Worm (Caenorhabditis elegans) whole organism, L4 larva: ENCODE measurements around the gene srsx-6.

Experiments
- D1046.2 ChIP-seq: fragments of 200-800 bp; sonication (Bioruptor generic); IDR thresholded peaks from 2 replicates; pipeline ENCODE4 v1.3.6; 2022; ENCODE audit warnings: missing genetic modification characterization, missing compliant biosample characterization
- F26F4.8 ChIP-seq: fragments of 200-800 bp; sonication (Bioruptor generic); conservative IDR thresholded peaks from 2 replicates; pipeline ENCODE4 v1.3.6; 2022; ENCODE audit warnings: missing genetic modification characterization, missing compliant biosample characterization
- F37D6.2 ChIP-seq: sonication (generic microtip); optimal IDR thresholded peaks from 2 replicates; lab custom pipeline; 2016; ENCODE audit warnings: mild to moderate bottlenecking, missing genetic modification characterization, missing compliant biosample characterization
- F44E2.7 ChIP-seq: fragments of 200-800 bp; sonication (Bioruptor generic); IDR thresholded peaks from 2 replicates; pipeline ENCODE4 v2.1.2; 2022; ENCODE audit warnings: missing genetic modification characterization, missing compliant biosample characterization
- F49E8.2 ChIP-seq: sonication (generic microtip); optimal IDR thresholded peaks from 2 replicates; lab custom pipeline; 2016; ENCODE audit warnings: missing compliant biosample characterization, mild to moderate bottlenecking, missing genetic modification characterization, borderline replicate concordance
- T20F7.1 ChIP-seq: fragments of 200-800 bp; sonication (Bioruptor generic); optimal IDR thresholded peaks from 2 replicates; lab custom pipeline; 2018; ENCODE audit warnings: mild to moderate bottlenecking, missing genetic modification characterization, missing compliant biosample characterization
- ZK546.5 ChIP-seq, 2 experiments: sonication (generic microtip); optimal IDR thresholded peaks; 2 replicates each; lab custom pipeline; 2017; ENCODE audit warnings: missing biosample characterization in 2 of 2, missing genetic modification characterization in 2 of 2
- aha-1 ChIP-seq: fragments of 150-350 bp; peaks from one replicate; lab custom pipeline; 2014; ENCODE audit warnings: missing biosample characterization, missing genetic modification characterization
- ama-1 ChIP-seq: fragments of 150-350 bp; optimal IDR thresholded peaks from 2 replicates; lab custom pipeline; 2014; ENCODE audit warnings: inconsistent platforms, mixed read lengths
- arid-1 ChIP-seq: fragments of 200-800 bp; sonication (Bioruptor generic); conservative IDR thresholded peaks from 2 replicates; pipeline ENCODE4 v1.3.6; 2022; ENCODE audit warnings: missing genetic modification reagents, missing genetic modification characterization, missing compliant biosample characterization
- ceh-20 ChIP-seq: fragments of 200-800 bp; sonication (Bioruptor generic); IDR thresholded peaks from 2 replicates; pipeline ENCODE4 v1.3.6; 2022; ENCODE audit warnings: missing genetic modification reagents, missing genetic modification characterization, missing compliant biosample characterization
- ceh-28 ChIP-seq: fragments of 150-350 bp; optimal IDR thresholded peaks from 2 replicates; lab custom pipeline; 2014; ENCODE audit warnings: missing biosample characterization, missing genetic modification reagents, missing genetic modification characterization
- ceh-32 ChIP-seq: sonication (generic microtip); optimal IDR thresholded peaks from 2 replicates; lab custom pipeline; 2016; ENCODE audit warnings: mild to moderate bottlenecking, missing genetic modification characterization, missing compliant biosample characterization; ENCODE audit not compliant: poor library complexity
- ceh-44 ChIP-seq: fragments of 200-800 bp; sonication (Bioruptor generic); IDR thresholded peaks from 2 replicates; pipeline ENCODE4 v1.3.6; 2022; ENCODE audit warnings: missing genetic modification reagents, missing genetic modification characterization, missing compliant biosample characterization
- ceh-82 ChIP-seq: sonication (generic microtip); optimal IDR thresholded peaks from 2 replicates; lab custom pipeline; 2017; ENCODE audit warnings: missing biosample characterization, missing genetic modification characterization
- cey-2 ChIP-seq: sonication (generic microtip); optimal IDR thresholded peaks from 3 replicates; lab custom pipeline; 2017; ENCODE audit warnings: missing genetic modification characterization, mild to moderate bottlenecking, missing compliant biosample characterization, antibody characterized with exemption, borderline replicate concordance; ENCODE audit not compliant: insufficient read depth
- daf-16 ChIP-seq, 3 experiments: sonication (generic microtip); optimal IDR thresholded peaks; 2 replicates each; lab custom pipeline; 2016 to 2017; ENCODE audit warnings: missing genetic modification characterization in 3 of 3, missing genetic modification reagents in 3 of 3, mild to moderate bottlenecking in 2 of 3, missing compliant biosample characterization in 2 of 3, missing biosample characterization in 1 of 3, moderate library complexity in 1 of 3
- daf-8 ChIP-seq: fragments of 200-800 bp; sonication (Bioruptor generic); IDR thresholded peaks from 2 replicates; pipeline ENCODE4 v1.3.6; 2022; ENCODE audit warnings: missing genetic modification characterization, missing compliant biosample characterization
- dmd-9 ChIP-seq: fragments of 200-800 bp; sonication (Bioruptor generic); IDR thresholded peaks from 2 replicates; pipeline ENCODE4 v1.3.6; 2022; ENCODE audit warnings: missing genetic modification reagents, missing genetic modification characterization, missing compliant biosample characterization
- dpl-1 ChIP-seq: fragments of 150-350 bp; optimal IDR thresholded peaks from 2 replicates; lab custom pipeline; 2014; ENCODE audit warnings: missing biosample characterization, missing genetic modification reagents, missing genetic modification characterization
- dve-1 ChIP-seq: sonication (generic microtip); optimal IDR thresholded peaks from 2 replicates; lab custom pipeline; 2017; ENCODE audit warnings: antibody characterized with exemption, mild to moderate bottlenecking, missing genetic modification characterization, missing compliant biosample characterization; ENCODE audit not compliant: insufficient read depth
- egl-27 ChIP-seq: sonication (generic microtip); optimal IDR thresholded peaks from 3 replicates; lab custom pipeline; 2017; ENCODE audit warnings: missing biosample characterization, missing genetic modification reagents, missing genetic modification characterization
- egl-43 ChIP-seq: fragments of 200-800 bp; sonication (Bioruptor generic); IDR thresholded peaks from 2 replicates; pipeline ENCODE4 v1.3.6; 2022; ENCODE audit warnings: missing genetic modification reagents, missing genetic modification characterization, missing compliant biosample characterization
- hif-1 ChIP-seq, 2 experiments: sonication (generic microtip); optimal IDR thresholded peaks; 2 replicates each; lab custom pipeline; 2016 to 2017; ENCODE audit warnings: missing compliant biosample characterization in 2 of 2, missing genetic modification characterization in 2 of 2, missing genetic modification reagents in 2 of 2, missing genotype in 2 of 2, mild to moderate bottlenecking in 1 of 2
- hlh-11 ChIP-seq: fragments of 200-800 bp; sonication (Bioruptor generic); optimal IDR thresholded peaks from 2 replicates; lab custom pipeline; 2018; ENCODE audit warnings: mild to moderate bottlenecking, missing genetic modification characterization, missing compliant biosample characterization
- lin-15B ChIP-seq: fragments of 150-350 bp; sonication (generic microtip); optimal IDR thresholded peaks from 3 replicates; lab custom pipeline; 2014; ENCODE audit warnings: missing biosample characterization, missing genetic modification characterization
- lin-29 ChIP-seq: fragments of 200-800 bp; sonication (Bioruptor generic); IDR thresholded peaks from 2 replicates; pipeline ENCODE4 v1.3.6; 2022; ENCODE audit warnings: missing genetic modification reagents, missing genetic modification characterization, missing compliant biosample characterization
- lin-38 ChIP-seq: fragments of 200-800 bp; sonication (Bioruptor generic); IDR thresholded peaks from 2 replicates; pipeline ENCODE4 v1.3.6; 2022; ENCODE audit warnings: missing genetic modification reagents, missing genetic modification characterization, missing compliant biosample characterization
- mxl-3 ChIP-seq: fragments of 200-800 bp; sonication (Bioruptor generic); optimal IDR thresholded peaks from 2 replicates; lab custom pipeline; 2018; ENCODE audit warnings: mild to moderate bottlenecking, missing genetic modification characterization, missing compliant biosample characterization
- nhr-28 ChIP-seq: fragments of 150-350 bp; optimal IDR thresholded peaks from 2 replicates; lab custom pipeline; 2014; ENCODE audit warnings: missing biosample characterization, missing genetic modification characterization
- nhr-6 ChIP-seq: fragments of 150-350 bp; optimal IDR thresholded peaks from 2 replicates; lab custom pipeline; 2014; ENCODE audit warnings: missing biosample characterization, missing genetic modification characterization
- php-3 ChIP-seq: fragments of 200-800 bp; sonication (Bioruptor generic); IDR thresholded peaks from 2 replicates; pipeline ENCODE4 v1.3.6; 2022; ENCODE audit warnings: missing genetic modification reagents, missing genetic modification characterization, missing compliant biosample characterization
- pqm-1 ChIP-seq: sonication (generic microtip); optimal IDR thresholded peaks from 2 replicates; lab custom pipeline; 2017; ENCODE audit warnings: missing biosample characterization, missing genetic modification characterization
- rbr-2 ChIP-seq: sonication (generic microtip); optimal IDR thresholded peaks from 2 replicates; lab custom pipeline; 2016; ENCODE audit warnings: missing genotype, missing genetic modification characterization, missing compliant biosample characterization
- saeg-2 ChIP-seq: fragments of 200-800 bp; sonication (Bioruptor generic); IDR thresholded peaks from 2 replicates; pipeline ENCODE4 v1.3.6; 2022; ENCODE audit warnings: missing genetic modification reagents, missing genetic modification characterization, missing compliant biosample characterization
- sdz-12 ChIP-seq: fragments of 200-800 bp; sonication (Bioruptor generic); optimal IDR thresholded peaks from 2 replicates; lab custom pipeline; 2018; ENCODE audit warnings: mild to moderate bottlenecking, missing genetic modification characterization, missing compliant biosample characterization
- snpc-1.2 ChIP-seq: fragments of 200-800 bp; sonication (Bioruptor generic); IDR thresholded peaks from 2 replicates; pipeline ENCODE4 v1.3.6; 2022; ENCODE audit warnings: missing genetic modification reagents, missing genetic modification characterization, missing compliant biosample characterization
- spr-1 ChIP-seq: sonication (generic microtip); optimal IDR thresholded peaks from 2 replicates; lab custom pipeline; 2016; ENCODE audit warnings: mild to moderate bottlenecking, missing genetic modification characterization, missing compliant biosample characterization
- tag-97 ChIP-seq: fragments of 200-800 bp; sonication (Bioruptor generic); IDR thresholded peaks from 2 replicates; pipeline ENCODE4 v1.3.6; 2022; ENCODE audit warnings: missing genetic modification characterization, missing compliant biosample characterization
- unc-130 ChIP-seq: sonication (generic microtip); optimal IDR thresholded peaks from 2 replicates; lab custom pipeline; 2016; ENCODE audit warnings: missing genetic modification reagents, missing genetic modification characterization, missing compliant biosample characterization
- unc-62 ChIP-seq, 3 experiments: fragments of 150-350 bp in 1 of 3; sonication (generic microtip); optimal IDR thresholded peaks in 2 of 3; peaks in 1 of 3; 1 replicate in 1 of 3; 2 replicates in 2 of 3; lab custom pipeline; 2014 to 2017; ENCODE audit warnings: missing biosample characterization in 3 of 3, missing genetic modification characterization in 3 of 3, missing genetic modification reagents in 3 of 3, missing genotype in 1 of 3
- zfp-3 ChIP-seq: fragments of 200-800 bp; sonication (Bioruptor generic); conservative IDR thresholded peaks from 2 replicates; pipeline ENCODE4 v1.3.6; 2022; ENCODE audit warnings: missing genetic modification reagents, missing genetic modification characterization, missing compliant biosample characterization
- zip-11 ChIP-seq: fragments of 200-800 bp; sonication (Bioruptor generic); IDR thresholded peaks from 2 replicates; pipeline ENCODE4 v1.3.6; 2022; ENCODE audit warnings: missing genetic modification characterization, missing compliant biosample characterization
- zip-2 ChIP-seq: fragments of 150-350 bp; optimal IDR thresholded peaks from 2 replicates; lab custom pipeline; 2014; ENCODE audit warnings: missing biosample characterization, missing genetic modification characterization

Gene srsx-6

ce11 chrV:7954552-7954951, 27.7 kb downstream of the srsx-6 start, which contains the start of gene F26D11.13:
TSS of gene F26D11.13 (minus strand) at chrV:7954652.
- TF ChIP-seq lin-15B (tag; lab: Kevin White, UChicago) (no peak), ceh-28 (no peak), tag-97 (GFP tag; lab: Robert Waterston, UW) (no peak), ceh-44 (GFP tag; lab: Robert Waterston, UW) (no peak), F44E2.7 (GFP tag; lab: Robert Waterston, UW) (no peak), spr-1 (tag; lab: Kevin White, UChicago) (no peak), daf-8 (GFP tag; lab: Robert Waterston, UW) (no peak), rbr-2 (no peak), F37D6.2 (tag; lab: Kevin White, UChicago) (no peak), hif-1 (tag; optimal IDR thresholded peaks at IDR 0.05; lab: Kevin White, UChicago) (no peak), F26F4.8 (GFP tag; lab: Robert Waterston, UW) (no peak), ceh-20 (GFP tag; lab: Robert Waterston, UW) (no peak), ama-1 (lab: Kevin White, UChicago) (no peak), mxl-3 (no peak)

- TF ChIP-seq pqm-1 (tag; lab: Kevin White, UChicago) (peak; percentile 50), unc-130 (GFP tag; lab: Kevin White, UChicago) (no peak), F49E8.2 (tag; lab: Kevin White, UChicago) (no peak), dpl-1 (peak; percentile 69), D1046.2 (GFP tag; lab: Robert Waterston, UW) (no peak), unc-62 (GFP tag; optimal IDR thresholded peaks at IDR 0.05 in 1 of 2; lab: Kevin White, UChicago) (peak in 1 of 2 experiments; percentile 83), unc-62 (tag; optimal IDR thresholded peaks at IDR 0.05; lab: Kevin White, UChicago) (no peak), egl-27 (tag; lab: Kevin White, UChicago) (no peak), sdz-12 (GFP tag; lab: Kevin White, UChicago) (no peak), dve-1 (tag; lab: Kevin White, UChicago) (peak; percentile 38), nhr-28 (tag; lab: Kevin White, UChicago) (peak; percentile 10), nhr-6 (no peak), hlh-11 (tag; lab: Kevin White, UChicago) (no peak), cey-2 (tag; lab: Kevin White, UChicago) (no peak), egl-43 (GFP tag; lab: Robert Waterston, UW) (no peak), ama-1 (lab: Kevin White, UChicago) (no peak), zip-11 (GFP tag; lab: Robert Waterston, UW) (no peak), T20F7.1 (GFP tag; lab: Kevin White, UChicago) (peak; percentile 15), php-3 (GFP tag; lab: Robert Waterston, UW) (0 out of 2 replicates have a peak, but pooled peaks have one; percentile 17), zip-2 (no peak), arid-1 (GFP tag; lab: Robert Waterston, UW) (no peak), zfp-3 (no peak), daf-16 (GFP tag; optimal IDR thresholded peaks at IDR 0.05; lab: Kevin White, UChicago) (no peak), daf-16 (tag; optimal IDR thresholded peaks at IDR 0.05; lab: Kevin White, UChicago) (peak; percentile 67), ceh-82 (no peak)
- TF ChIP-seq, all 104 proteins: peak for 8
These were observed 28.3 kb downstream of the srsx-6 start, which contains the start of gene F26D11.12 for ce11 chrV:7955168-7955567. TSS of gene F26D11.12 (minus strand) at chrV:7955312.

- TF ChIP-seq zfp-3 (no peak), lin-29 (GFP tag; lab: Robert Waterston, UW) (no peak), daf-16 (GFP tag; optimal IDR thresholded peaks at IDR 0.05; lab: Kevin White, UChicago) (no peak), daf-16 (tag; optimal IDR thresholded peaks at IDR 0.05; lab: Kevin White, UChicago) (peak; percentile 80), lin-38 (GFP tag; lab: Robert Waterston, UW) (no peak), snpc-1.2 (GFP tag; lab: Robert Waterston, UW) (no peak), dmd-9 (no peak), unc-130 (GFP tag; lab: Kevin White, UChicago) (no peak), ZK546.5 (tag; optimal IDR thresholded peaks at IDR 0.05; lab: Kevin White, UChicago) (no peak), T20F7.1 (GFP tag; lab: Kevin White, UChicago) (no peak), spr-1 (tag; lab: Kevin White, UChicago) (no peak), aha-1 (tag; lab: Kevin White, UChicago) (peak; percentile 24), saeg-2 (GFP tag; lab: Robert Waterston, UW) (no peak), ceh-32 (tag; lab: Kevin White, UChicago) (no peak), hlh-11 (tag; lab: Kevin White, UChicago) (no peak)
These were observed 29.3 kb downstream of the srsx-6 start, which contains the start of gene pals-34 for ce11 chrV:7956218-7956617. TSS of gene pals-34 (minus strand) at chrV:7956497.
